Fruit fly (Drosophila melanogaster) whole organism, pupa: Measurements from ENCODE around the gene form3.

ENCODE experiments used
- CG10348 ChIP-seq: fragments of 200-800 bp; sonication (Bioruptor generic); IDR thresholded peaks from 2 replicates; pipeline ENCODE4 v1.3.6; 2022; ENCODE audit warnings: missing biosample characterization, missing genetic modification characterization
- CG12605 ChIP-seq: fragments of 200-800 bp; sonication (Bioruptor generic); IDR thresholded peaks from 2 replicates; pipeline ENCODE4 v1.3.6; 2022; ENCODE audit warnings: missing biosample characterization, missing genetic modification characterization
- CG13204 ChIP-seq: fragments of 200-800 bp; sonication (Bioruptor generic); optimal IDR thresholded peaks from 2 replicates; lab custom pipeline; 2018; ENCODE audit warnings: missing biosample characterization, mild to moderate bottlenecking, missing genetic modification characterization, moderate library complexity
- CG14655 ChIP-seq: fragments of 200-800 bp; sonication (Bioruptor generic); optimal IDR thresholded peaks from 3 replicates; lab custom pipeline; 2017; ENCODE audit warnings: mild to moderate bottlenecking, missing biosample characterization, missing genetic modification reagents, missing genetic modification characterization
- CG15710 ChIP-seq: fragments of 200-800 bp; sonication (Bioruptor generic); optimal IDR thresholded peaks from 2 replicates; lab custom pipeline; 2018; ENCODE audit warnings: missing biosample characterization, mild to moderate bottlenecking, missing genetic modification characterization, moderate library complexity
- CG17806 ChIP-seq: fragments of 200-800 bp; sonication (Bioruptor generic); optimal IDR thresholded peaks from 2 replicates; lab custom pipeline; 2018; ENCODE audit warnings: missing biosample characterization, mild to moderate bottlenecking, missing genetic modification characterization, moderate library complexity
- CG32121 ChIP-seq: fragments of 200-800 bp; sonication (Bioruptor generic); IDR thresholded peaks from 2 replicates; pipeline ENCODE4 v1.3.6; 2022; ENCODE audit warnings: missing biosample characterization, missing genetic modification characterization
- CG34367 ChIP-seq: fragments of 200-800 bp; sonication (Bioruptor generic); optimal IDR thresholded peaks from 2 replicates; lab custom pipeline; 2018; ENCODE audit warnings: missing biosample characterization, mild to moderate bottlenecking, missing genetic modification characterization
- CG4496 ChIP-seq: fragments of 200-800 bp; sonication (Bioruptor generic); IDR thresholded peaks from 3 replicates; pipeline ENCODE4 v1.3.6; 2022; ENCODE audit warnings: missing biosample characterization, missing genetic modification characterization
- CG8159 ChIP-seq: fragments of 200-800 bp; sonication (Bioruptor generic); optimal IDR thresholded peaks from 3 replicates; lab custom pipeline; 2018; ENCODE audit warnings: missing biosample characterization, mild to moderate bottlenecking, missing genetic modification characterization, moderate library complexity
- CG8301 ChIP-seq: fragments of 200-800 bp; sonication (Bioruptor generic); optimal IDR thresholded peaks from 2 replicates; lab custom pipeline; 2018; ENCODE audit warnings: missing biosample characterization, mild to moderate bottlenecking, missing genetic modification characterization
- CG9948 ChIP-seq: fragments of 200-800 bp; sonication (Bioruptor generic); optimal IDR thresholded peaks from 2 replicates; lab custom pipeline; 2018; ENCODE audit warnings: missing biosample characterization, mild to moderate bottlenecking, missing genetic modification characterization, moderate library complexity
- D1 ChIP-seq: fragments of 200-800 bp; sonication (Bioruptor generic); optimal IDR thresholded peaks from 2 replicates; lab custom pipeline; 2018; ENCODE audit warnings: missing biosample characterization, mild to moderate bottlenecking, missing genetic modification characterization, moderate library complexity
- EcR ChIP-seq: fragments of 200-800 bp; sonication (Bioruptor generic); optimal IDR thresholded peaks from 3 replicates; lab custom pipeline; 2019; ENCODE audit warnings: missing biosample characterization, missing genetic modification characterization, mild to moderate bottlenecking, moderate library complexity, missing genetic modification reagents
- Ets98B ChIP-seq: fragments of 200-800 bp; sonication (Bioruptor generic); IDR thresholded peaks from 2 replicates; pipeline ENCODE4 v1.3.6; 2022; ENCODE audit warnings: missing biosample characterization, missing genetic modification characterization
- Pif1A ChIP-seq: fragments of 200-800 bp; sonication (Bioruptor generic); optimal IDR thresholded peaks from 3 replicates; lab custom pipeline; 2016; ENCODE audit warnings: missing biosample characterization, missing genetic modification characterization
- Pif1B ChIP-seq: fragments of 200-800 bp; sonication (Bioruptor generic); optimal IDR thresholded peaks from 3 replicates; lab custom pipeline; 2016; ENCODE audit warnings: missing biosample characterization, missing genetic modification characterization
- Snoo ChIP-seq: fragments of 200-800 bp; sonication (Bioruptor generic); optimal IDR thresholded peaks from 3 replicates; lab custom pipeline; 2017; ENCODE audit warnings: missing biosample characterization, mild to moderate bottlenecking, missing genetic modification characterization, inconsistent platforms
- fd96Ca ChIP-seq: fragments of 200-800 bp; sonication (Bioruptor generic); IDR thresholded peaks from 3 replicates; pipeline ENCODE4 v1.3.6; 2022; ENCODE audit warnings: missing biosample characterization, missing genetic modification characterization
- gl ChIP-seq: fragments of 200-800 bp; sonication (Bioruptor generic); optimal IDR thresholded peaks from 2 replicates; lab custom pipeline; 2018; ENCODE audit warnings: missing biosample characterization, mild to moderate bottlenecking, missing genetic modification characterization
- rn ChIP-seq: fragments of 200-800 bp; sonication (Bioruptor generic); IDR thresholded peaks from 2 replicates; pipeline ENCODE4 v1.3.6; 2022; ENCODE audit warnings: missing biosample characterization, missing genetic modification characterization

Gene form3

dm6 chr3L:7094548-7095072 lies at the start of gene form3:
TSS of gene form3 (plus strand) at chr3L:7094818.
- TF ChIP-seq rn (no peak), CG17806 (tag; lab: Kevin White, UChicago) (no peak), Ets98B (GFP tag; lab: Robert Waterston, UW) (peak; percentile 37; the same call in 1 of the 2 replicates), CG13204 (GFP tag; lab: Kevin White, UChicago) (peak; percentile 9), CG10348 (GFP tag; lab: Robert Waterston, UW) (no peak), EcR (GFP tag; lab: Kevin White, UChicago) (no peak), CG32121 (GFP tag; lab: Robert Waterston, UW) (no peak), Pif1A (GFP tag; lab: Kevin White, UChicago) (no peak), fd96Ca (GFP tag; lab: Robert Waterston, UW) (0 out of 3 replicates have a peak, but pooled peaks have one; percentile 9), CG34367 (tag; lab: Kevin White, UChicago) (no peak), Pif1B (no peak), CG15710 (no peak), CG12605 (GFP tag; lab: Robert Waterston, UW) (no peak), D1 (tag; lab: Kevin White, UChicago) (no peak), CG14655 (GFP tag; lab: Kevin White, UChicago) (no peak), CG8301 (tag; lab: Kevin White, UChicago) (no peak), Snoo (no peak), CG4496 (GFP tag; lab: Robert Waterston, UW) (no peak), gl (tag; lab: Kevin White, UChicago) (no peak), CG8159 (tag; lab: Kevin White, UChicago) (no peak), CG9948 (no peak)

- TF ChIP-seq CG9948: no peak
- no peak for TF ChIP-seq CG8301 (tag; lab: Kevin White, UChicago)
- TF ChIP-seq, all 21 proteins: peak for 0
Observed at dm6 chr3L:7058401-7058999, 36.1 kb upstream of the form3 start.

dm6 chr3L:7066014-7066413 lies 28.6 kb upstream of the form3 start, which contains the start of gene CG14823:
TSS of gene CG14823 (plus strand) at chr3L:7066314.
- no peak for TF ChIP-seq CG10348 (GFP tag; lab: Robert Waterston, UW)
- no peak for TF ChIP-seq CG17806 (tag; lab: Kevin White, UChicago)
- TF ChIP-seq CG9948: no peak
- TF ChIP-seq gl (tag; lab: Kevin White, UChicago): no peak
- no peak for TF ChIP-seq Pif1A (GFP tag; lab: Kevin White, UChicago)
- TF ChIP-seq CG34367 (tag; lab: Kevin White, UChicago): no peak
- no peak for TF ChIP-seq EcR (GFP tag; lab: Kevin White, UChicago)
- no peak for TF ChIP-seq CG13204 (GFP tag; lab: Kevin White, UChicago)
- TF ChIP-seq Pif1B: no peak
- no peak for TF ChIP-seq fd96Ca (GFP tag; lab: Robert Waterston, UW)
- TF ChIP-seq Ets98B (GFP tag; lab: Robert Waterston, UW): no peak
- TF ChIP-seq CG14655 (GFP tag; lab: Kevin White, UChicago): no peak
- no peak for TF ChIP-seq CG4496 (GFP tag; lab: Robert Waterston, UW)
- no peak for TF ChIP-seq CG8301 (tag; lab: Kevin White, UChicago)

dm6 chr3L:7069099-7069498 lies 25.5 kb upstream of the form3 start, which contains the start of gene CG32391:
TSS of gene CG32391 (minus strand) at chr3L:7069199.
- TF ChIP-seq CG17806 (tag; lab: Kevin White, UChicago): no peak
- no peak for TF ChIP-seq CG13204 (GFP tag; lab: Kevin White, UChicago)

- TF ChIP-seq rn (no peak), Ets98B (GFP tag; lab: Robert Waterston, UW) (no peak), Snoo (no peak), CG34367 (tag; lab: Kevin White, UChicago) (no peak), Pif1B (no peak), CG8159 (tag; lab: Kevin White, UChicago) (no peak), gl (tag; lab: Kevin White, UChicago) (no peak), EcR (GFP tag; lab: Kevin White, UChicago) (no peak), CG32121 (GFP tag; lab: Robert Waterston, UW) (no peak), Pif1A (GFP tag; lab: Kevin White, UChicago) (no peak), CG10348 (GFP tag; lab: Robert Waterston, UW) (no peak), CG13204 (GFP tag; lab: Kevin White, UChicago) (no peak), D1 (tag; lab: Kevin White, UChicago) (no peak)
- TF ChIP-seq, all 21 proteins: peak for 0
Observed at dm6 chr3L:7075147-7075546, 19.5 kb upstream of the form3 start, which contains the start of gene CG34030. TSS of gene CG34030 (minus strand) at chr3L:7075247.

- no peak for TF ChIP-seq CG17806 (tag; lab: Kevin White, UChicago)
- TF ChIP-seq CG8301 (tag; lab: Kevin White, UChicago): no peak
- no peak for TF ChIP-seq EcR (GFP tag; lab: Kevin White, UChicago)
- no peak for TF ChIP-seq CG10348 (GFP tag; lab: Robert Waterston, UW)
- TF ChIP-seq CG12605 (GFP tag; lab: Robert Waterston, UW): no peak
- TF ChIP-seq CG34367 (tag; lab: Kevin White, UChicago): no peak
- no peak for TF ChIP-seq Snoo
- TF ChIP-seq Pif1B: no peak
- TF ChIP-seq CG9948: no peak
- no peak for TF ChIP-seq D1 (tag; lab: Kevin White, UChicago)
- no peak for TF ChIP-seq Pif1A (GFP tag; lab: Kevin White, UChicago)
- no peak for TF ChIP-seq gl (tag; lab: Kevin White, UChicago)
Observed at dm6 chr3L:7077258-7077657, 17.4 kb upstream of the form3 start, which contains the start of gene CG8641. TSS of gene CG8641 (minus strand) at chr3L:7077462.
